Fruit fly (Drosophila melanogaster) whole organism, embryonic: ENCODE results near the gene kraken.

Experiments used
- Atf6 ChIP-seq: fragments of 200-800 bp; sonication (Bioruptor generic); IDR thresholded peaks from 2 replicates; pipeline ENCODE4 v1.3.6; 2022; ENCODE audit warnings: missing biosample characterization, missing genetic modification characterization
- BtbVII ChIP-seq: fragments of 200-800 bp; sonication (Bioruptor generic); optimal IDR thresholded peaks from 3 replicates; lab custom pipeline; 2017; ENCODE audit warnings: missing biosample characterization, mild to moderate bottlenecking, missing genetic modification characterization
- CG10321 ChIP-seq: fragments of 200-800 bp; sonication (Bioruptor generic); IDR thresholded peaks from 2 replicates; pipeline ENCODE4 v1.3.6; 2022; ENCODE audit warnings: missing biosample characterization, missing genetic modification characterization
- CG11560 ChIP-seq: fragments of 200-800 bp; sonication (Bioruptor generic); IDR thresholded peaks from 3 replicates; pipeline ENCODE4 v1.3.6; 2022; ENCODE audit warnings: missing biosample characterization, missing genetic modification characterization
- CG11696 ChIP-seq: fragments of 200-800 bp; sonication (Bioruptor generic); IDR thresholded peaks from 2 replicates; pipeline ENCODE4 v1.3.6; 2022; ENCODE audit warnings: missing biosample characterization, missing genetic modification characterization
- CG12299 ChIP-seq: fragments of 200-800 bp; sonication (Bioruptor generic); optimal IDR thresholded peaks from 2 replicates; lab custom pipeline; 2018; ENCODE audit warnings: missing biosample characterization, mild to moderate bottlenecking, missing genetic modification characterization
- CG1233 ChIP-seq: fragments of 200-800 bp; sonication (Bioruptor generic); optimal IDR thresholded peaks from 4 replicates; lab custom pipeline; 2018; ENCODE audit warnings: missing biosample characterization, mild to moderate bottlenecking, missing genetic modification characterization
- CG13424 ChIP-seq: fragments of 200-800 bp; sonication (Bioruptor generic); optimal IDR thresholded peaks from 2 replicates; lab custom pipeline; 2019; ENCODE audit warnings: missing biosample characterization, mild to moderate bottlenecking, missing genetic modification characterization, moderate library complexity
- CG15479 ChIP-seq: fragments of 200-800 bp; sonication (Bioruptor generic); optimal IDR thresholded peaks from 3 replicates; lab custom pipeline; 2019; ENCODE audit warnings: missing biosample characterization, mild to moderate bottlenecking, missing genetic modification characterization, moderate library complexity
- CG17328 ChIP-seq: fragments of 200-800 bp; sonication (Bioruptor generic); IDR thresholded peaks from 2 replicates; pipeline ENCODE4 v1.3.6; 2022; ENCODE audit warnings: missing biosample characterization, missing genetic modification characterization
- CG17612 ChIP-seq: fragments of 200-800 bp; sonication (Bioruptor generic); IDR thresholded peaks from 2 replicates; pipeline ENCODE4 v1.3.6; 2022; ENCODE audit warnings: missing biosample characterization, missing genetic modification characterization
- CG32767 ChIP-seq: fragments of 200-800 bp; sonication (Bioruptor generic); IDR thresholded peaks from 2 replicates; pipeline ENCODE4 v1.3.6; 2022; ENCODE audit warnings: missing biosample characterization, missing genetic modification characterization
- CG32772 ChIP-seq: fragments of 200-800 bp; sonication (Bioruptor generic); IDR thresholded peaks from 2 replicates; pipeline ENCODE4 v1.3.6; 2022; ENCODE audit warnings: missing biosample characterization, missing genetic modification characterization
- CG3847 ChIP-seq: fragments of 200-800 bp; sonication (Bioruptor generic); IDR thresholded peaks from 2 replicates; pipeline ENCODE4 v1.3.6; 2022; ENCODE audit warnings: missing biosample characterization, missing genetic modification characterization
- CG4360 ChIP-seq: fragments of 200-800 bp; sonication (Bioruptor generic); IDR thresholded peaks from 2 replicates; pipeline ENCODE4 v1.3.6; 2022; ENCODE audit warnings: missing biosample characterization, missing genetic modification characterization
- CG5245 ChIP-seq: fragments of 200-800 bp; sonication (Bioruptor generic); optimal IDR thresholded peaks from 3 replicates; lab custom pipeline; 2016; ENCODE audit warnings: missing biosample characterization, missing genetic modification characterization
- CG5953 ChIP-seq: fragments of 200-800 bp; sonication (Bioruptor generic); IDR thresholded peaks from 2 replicates; pipeline ENCODE4 v1.3.6; 2022; ENCODE audit warnings: missing biosample characterization, missing genetic modification characterization
- CG6765 ChIP-seq: fragments of 200-800 bp; sonication (Bioruptor generic); optimal IDR thresholded peaks from 3 replicates; lab custom pipeline; 2017; ENCODE audit warnings: missing biosample characterization, mild to moderate bottlenecking, missing genetic modification characterization
- CG7357 ChIP-seq: fragments of 200-800 bp; sonication (Bioruptor generic); IDR thresholded peaks from 3 replicates; pipeline ENCODE4 v1.3.6; 2022; ENCODE audit warnings: missing biosample characterization, missing genetic modification characterization
- CG8089 ChIP-seq: fragments of 200-800 bp; sonication (Bioruptor generic); optimal IDR thresholded peaks from 3 replicates; lab custom pipeline; 2016; ENCODE audit warnings: missing biosample characterization, missing genetic modification characterization
- CG8478 ChIP-seq: fragments of >200 bp; optimal IDR thresholded peaks from 2 replicates; lab custom pipeline; 2018
- CG9727 ChIP-seq: fragments of 200-800 bp; sonication (Bioruptor generic); optimal IDR thresholded peaks from 3 replicates; lab custom pipeline; 2017; ENCODE audit warnings: missing biosample characterization, mild to moderate bottlenecking, missing genetic modification characterization
- CG9797 ChIP-seq: fragments of 200-800 bp; sonication (Bioruptor generic); optimal IDR thresholded peaks from 3 replicates; lab custom pipeline; 2018; ENCODE audit warnings: missing biosample characterization, mild to moderate bottlenecking, missing genetic modification characterization
- D19B ChIP-seq: fragments of 200-800 bp; sonication (Bioruptor generic); optimal IDR thresholded peaks from 2 replicates; lab custom pipeline; 2017; ENCODE audit warnings: missing biosample characterization, mild to moderate bottlenecking, missing genetic modification characterization
- Doc3 ChIP-seq: fragments of 200-800 bp; sonication (Bioruptor generic); IDR thresholded peaks from 3 replicates; pipeline ENCODE4 v1.3.6; 2022; ENCODE audit warnings: missing biosample characterization, missing genetic modification characterization; ENCODE audit not compliant: partially characterized antibody
- H2.0 ChIP-seq: fragments of 200-800 bp; sonication (Bioruptor generic); IDR thresholded peaks from 2 replicates; pipeline ENCODE4 v1.3.6; 2022; ENCODE audit warnings: missing biosample characterization, missing genetic modification characterization
- Hey ChIP-seq: fragments of 200-800 bp; sonication (Bioruptor generic); optimal IDR thresholded peaks from 3 replicates; lab custom pipeline; 2018; ENCODE audit warnings: missing biosample characterization, mild to moderate bottlenecking, missing genetic modification characterization
- HmgZ ChIP-seq: fragments of 200-800 bp; sonication (Bioruptor generic); optimal IDR thresholded peaks from 2 replicates; lab custom pipeline; 2018; ENCODE audit warnings: missing biosample characterization, mild to moderate bottlenecking, missing genetic modification characterization
- Hmr ChIP-seq: fragments of 200-800 bp; sonication (Bioruptor generic); optimal IDR thresholded peaks from 3 replicates; lab custom pipeline; 2017; ENCODE audit warnings: mild to moderate bottlenecking, missing biosample characterization, missing genetic modification reagents, missing genetic modification characterization
- Mad ChIP-seq: fragments of 200-800 bp; sonication (Bioruptor generic); optimal IDR thresholded peaks from 2 replicates; lab custom pipeline; 2016; ENCODE audit warnings: missing biosample characterization, missing genetic modification characterization
- Spps ChIP-seq: fragments of 200-800 bp; sonication (Bioruptor generic); optimal IDR thresholded peaks from 2 replicates; lab custom pipeline; 2018; ENCODE audit warnings: missing biosample characterization, mild to moderate bottlenecking, missing genetic modification characterization
- Ssrp ChIP-seq: fragments of 200-800 bp; sonication (Bioruptor generic); optimal IDR thresholded peaks from 2 replicates; lab custom pipeline; 2018; ENCODE audit warnings: missing biosample characterization, mild to moderate bottlenecking, missing genetic modification characterization, moderate library complexity
- Tbp ChIP-seq: fragments of >200 bp; optimal IDR thresholded peaks from 2 replicates; lab custom pipeline; 2018; ENCODE audit warnings: missing biosample characterization, missing genetic modification characterization
- amos ChIP-seq: fragments of 200-800 bp; sonication (Bioruptor generic); IDR thresholded peaks from 2 replicates; pipeline ENCODE4 v1.3.6; 2022; ENCODE audit warnings: missing biosample characterization, missing genetic modification characterization; ENCODE audit not compliant: partially characterized antibody
- bowl ChIP-seq: fragments of 200-800 bp; sonication (Bioruptor generic); IDR thresholded peaks from 2 replicates; pipeline ENCODE4 v1.3.6; 2022; ENCODE audit warnings: missing biosample characterization, missing genetic modification characterization
- cad ChIP-seq: fragments of >200 bp; optimal IDR thresholded peaks from 2 replicates; lab custom pipeline; 2017; ENCODE audit warnings: missing biosample characterization, missing genetic modification characterization
- chm ChIP-seq: fragments of 200-800 bp; sonication (Bioruptor generic); IDR thresholded peaks from 2 replicates; pipeline ENCODE4 v1.3.6; 2022; ENCODE audit warnings: missing biosample characterization, missing genetic modification characterization
- corto ChIP-seq: fragments of 200-800 bp; sonication (Bioruptor generic); optimal IDR thresholded peaks from 2 replicates; lab custom pipeline; 2016; ENCODE audit warnings: missing biosample characterization, mild to moderate bottlenecking, missing genetic modification characterization, moderate library complexity
- dan ChIP-seq: fragments of 200-800 bp; sonication (Bioruptor generic); IDR thresholded peaks from 2 replicates; pipeline ENCODE4 v1.3.6; 2022; ENCODE audit warnings: missing biosample characterization, missing genetic modification characterization
- danr ChIP-seq: fragments of 200-800 bp; sonication (Bioruptor generic); IDR thresholded peaks from 2 replicates; pipeline ENCODE4 v1.3.6; 2022; ENCODE audit warnings: missing biosample characterization, missing genetic modification characterization
- dimm ChIP-seq: fragments of 200-800 bp; sonication (Bioruptor generic); IDR thresholded peaks from 2 replicates; pipeline ENCODE4 v1.3.6; 2022; ENCODE audit warnings: missing biosample characterization, missing genetic modification characterization
- esg ChIP-seq: fragments of 200-800 bp; sonication (Bioruptor generic); conservative IDR thresholded peaks from 2 replicates; pipeline ENCODE4 v1.3.6; 2022; ENCODE audit warnings: missing biosample characterization, missing genetic modification characterization
- gcm ChIP-seq: fragments of 200-800 bp; sonication (Bioruptor generic); optimal IDR thresholded peaks from 2 replicates; lab custom pipeline; 2019; ENCODE audit warnings: missing biosample characterization, mild to moderate bottlenecking, missing genetic modification characterization, moderate library complexity
- gro ChIP-seq: fragments of 200-800 bp; sonication (Bioruptor generic); optimal IDR thresholded peaks from 2 replicates; lab custom pipeline; 2016; ENCODE audit warnings: missing biosample characterization, missing genetic modification characterization
- hbn ChIP-seq: fragments of 200-800 bp; sonication (Bioruptor generic); IDR thresholded peaks from 2 replicates; pipeline ENCODE4 v1.3.6; 2022; ENCODE audit warnings: missing biosample characterization, missing genetic modification characterization; ENCODE audit not compliant: partially characterized antibody
- jing ChIP-seq: fragments of 200-800 bp; sonication (Bioruptor generic); optimal IDR thresholded peaks from 2 replicates; lab custom pipeline; 2018; ENCODE audit warnings: missing biosample characterization, mild to moderate bottlenecking, missing genetic modification characterization
- maf-S ChIP-seq: fragments of 200-800 bp; sonication (Bioruptor generic); optimal IDR thresholded peaks from 2 replicates; lab custom pipeline; 2016; ENCODE audit warnings: missing biosample characterization, missing genetic modification characterization
- onecut ChIP-seq: fragments of 200-800 bp; sonication (Bioruptor generic); IDR thresholded peaks from 2 replicates; pipeline ENCODE4 v1.3.6; 2022; ENCODE audit warnings: missing biosample characterization, missing genetic modification characterization
- phol ChIP-seq: fragments of 200-800 bp; sonication (Bioruptor generic); optimal IDR thresholded peaks from 3 replicates; lab custom pipeline; 2018; ENCODE audit warnings: missing biosample characterization, mild to moderate bottlenecking, missing genetic modification characterization, moderate library complexity
- stc ChIP-seq: fragments of 200-800 bp; sonication (Bioruptor generic); IDR thresholded peaks from 2 replicates; pipeline ENCODE4 v1.3.6; 2022; ENCODE audit warnings: missing biosample characterization, missing genetic modification characterization
- toy ChIP-seq: fragments of 200-800 bp; sonication (Bioruptor generic); IDR thresholded peaks from 2 replicates; pipeline ENCODE4 v1.3.6; 2022; ENCODE audit warnings: missing biosample characterization, missing genetic modification characterization
- yki ChIP-seq: fragments of >200 bp; optimal IDR thresholded peaks from 3 replicates; lab custom pipeline; 2018

Gene kraken

DNA sequence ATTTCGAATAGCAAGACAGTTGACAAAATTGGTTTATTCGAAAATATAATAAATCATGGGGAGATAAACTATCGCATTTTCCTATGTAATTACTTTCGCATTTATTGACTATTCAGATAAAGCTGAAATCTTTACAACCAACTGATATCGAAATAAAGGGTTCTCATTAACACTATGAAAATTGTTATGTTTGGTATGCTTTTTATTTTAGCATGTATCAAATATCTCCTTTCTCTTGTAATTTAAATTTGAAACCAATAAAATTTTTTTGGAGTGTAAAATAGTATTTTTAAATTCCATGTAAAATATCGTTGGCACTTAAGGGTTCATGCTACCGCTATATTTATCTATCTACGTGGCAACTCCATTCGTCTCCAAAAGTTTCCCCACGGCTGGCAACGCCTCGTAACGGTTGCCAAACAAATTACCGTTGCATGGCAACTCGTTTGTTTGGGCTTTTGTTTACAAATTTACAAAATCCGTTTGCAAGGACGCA lies 2.5 kb downstream of the kraken start, which contains the start of gene CG13949 (continued):
- TF ChIP-seq CG32767 (GFP tag; lab: Robert Waterston, UW), result no peak
- TF ChIP-seq CG8089, result no peak
- TF ChIP-seq CG9797 (GFP tag; lab: Kevin White, UChicago), result no peak
- TF ChIP-seq Ssrp (tag; lab: Kevin White, UChicago), result peak; percentile 20
- TF ChIP-seq phol, result peak; percentile 66
- TF ChIP-seq gcm (GFP tag; lab: Kevin White, UChicago), result peak; percentile 64
- TF ChIP-seq CG3847 (GFP tag; lab: Robert Waterston, UW), result peak; percentile 92
- no peak for TF ChIP-seq Mad
- TF ChIP-seq H2.0 (GFP tag; lab: Robert Waterston, UW), result peak; percentile 80
- TF ChIP-seq toy (GFP tag; lab: Robert Waterston, UW), result peak; percentile 20; the same call in 1 of the 2 replicates
- peak; percentile 17 for TF ChIP-seq CG8478
- peak; percentile 94 for TF ChIP-seq Hmr
- TF ChIP-seq CG32772, result peak; percentile 60
- TF ChIP-seq danr, result no peak
- TF ChIP-seq dimm, result no peak
- peak; percentile 46 for TF ChIP-seq CG1233
- TF ChIP-seq HmgZ (tag; lab: Kevin White, UChicago), result peak; percentile 85
- no peak for TF ChIP-seq CG7357 (GFP tag; lab: Robert Waterston, UW)
- TF ChIP-seq Doc3, result no peak
- TF ChIP-seq CG11696 (GFP tag; lab: Robert Waterston, UW), result 0 out of 2 replicates have a peak, but pooled peaks have one; percentile 57
- TF ChIP-seq CG5953 (GFP tag; lab: Robert Waterston, UW), result 0 out of 2 replicates have a peak, but pooled peaks have one; percentile 40
- no peak for TF ChIP-seq jing (GFP tag; lab: Kevin White, UChicago)
- TF ChIP-seq CG10321 (GFP tag; lab: Robert Waterston, UW), result no peak; the same call in 1 of the 2 replicates
- no peak for TF ChIP-seq bowl
- TF ChIP-seq esg (GFP tag; lab: Robert Waterston, UW), result peak; percentile 44; the same call in 1 of the 2 replicates
- peak; percentile 79 for TF ChIP-seq gro (GFP tag; lab: Kevin White, UChicago)
- TF ChIP-seq yki (lab: Kevin White, UChicago), result no peak
- no peak for TF ChIP-seq Hey
- TF ChIP-seq Tbp (GFP tag; lab: Kevin White, UChicago), result no peak
- TF ChIP-seq stc (GFP tag; lab: Robert Waterston, UW), result peak; percentile 76
- 0 out of 2 replicates have a peak, but pooled peaks have one; percentile 18 for TF ChIP-seq CG4360 (GFP tag; lab: Robert Waterston, UW)
- no peak for TF ChIP-seq onecut (GFP tag; lab: Robert Waterston, UW)
- TF ChIP-seq CG17612, result no peak
- TF ChIP-seq dan, result no peak
- no peak for TF ChIP-seq cad (GFP tag; lab: Kevin White, UChicago)
- no peak for TF ChIP-seq corto (GFP tag; lab: Kevin White, UChicago)
- TF ChIP-seq CG5245 (GFP tag; lab: Kevin White, UChicago), result no peak
- peak; percentile 68 for TF ChIP-seq CG13424 (tag; lab: Kevin White, UChicago)
- 0 out of 3 replicates have a peak, but pooled peaks have one; percentile 47 for TF ChIP-seq CG11560 (tag; lab: Robert Waterston, UW)
- peak; percentile 49; the same call in 1 of the 2 replicates for TF ChIP-seq hbn (GFP tag; lab: Robert Waterston, UW)
- peak; percentile 56 for TF ChIP-seq CG12299 (tag; lab: Kevin White, UChicago)
- TF ChIP-seq chm (GFP tag; lab: Robert Waterston, UW), result peak; percentile 56; the same call in 1 of the 2 replicates
- peak; percentile 42 for TF ChIP-seq BtbVII (GFP tag; lab: Kevin White, UChicago)
- peak; percentile 56 for TF ChIP-seq amos (GFP tag; lab: Robert Waterston, UW)
- TF ChIP-seq CG6765, result peak; percentile 12
- peak; percentile 51 for TF ChIP-seq CG9727 (GFP tag; lab: Kevin White, UChicago)
- TF ChIP-seq CG17328 (GFP tag; lab: Robert Waterston, UW), result peak; percentile 73
- TF ChIP-seq D19B (GFP tag; lab: Kevin White, UChicago), result no peak
- peak; percentile 60 for TF ChIP-seq maf-S (GFP tag; lab: Kevin White, UChicago)
- TF ChIP-seq Atf6 (GFP tag; lab: Robert Waterston, UW), result peak; percentile 67; the same call in 1 of the 2 replicates
- no peak for TF ChIP-seq Spps
- no peak for TF ChIP-seq CG15479 (GFP tag; lab: Kevin White, UChicago)
